Fruit fly (Drosophila melanogaster) whole organism, prepupa: ENCODE measurements around the gene CG10561.

Experiments used
- Blimp-1 ChIP-seq: fragments of 200-800 bp; sonication (Bioruptor generic); optimal IDR thresholded peaks from 3 replicates; lab custom pipeline; 2017; ENCODE audit warnings: missing biosample characterization, missing genetic modification characterization, mild to moderate bottlenecking, moderate library complexity, missing genetic modification reagents
- CG10631 ChIP-seq: fragments of 200-800 bp; sonication (Bioruptor generic); optimal IDR thresholded peaks from 2 replicates; lab custom pipeline; 2016; ENCODE audit warnings: missing biosample characterization, missing genetic modification characterization
- CG10669 ChIP-seq: fragments of 200-800 bp; sonication (Bioruptor generic); optimal IDR thresholded peaks from 3 replicates; lab custom pipeline; 2018; ENCODE audit warnings: missing biosample characterization, mild to moderate bottlenecking, missing genetic modification characterization, moderate library complexity
- CG11294 ChIP-seq: fragments of 200-800 bp; sonication (Bioruptor generic); IDR thresholded peaks from 2 replicates; pipeline ENCODE4 v1.3.6; 2022; ENCODE audit warnings: missing biosample characterization, missing genetic modification characterization
- CG15336 ChIP-seq: fragments of 200-800 bp; sonication (Bioruptor generic); IDR thresholded peaks from 2 replicates; pipeline ENCODE4 v1.3.6; 2022; ENCODE audit warnings: missing biosample characterization, missing genetic modification characterization
- CG1621 ChIP-seq: fragments of 200-800 bp; sonication (Bioruptor generic); optimal IDR thresholded peaks from 3 replicates; lab custom pipeline; 2018; ENCODE audit warnings: missing biosample characterization, mild to moderate bottlenecking, missing genetic modification characterization
- CG16779 ChIP-seq: fragments of 200-800 bp; sonication (Bioruptor generic); optimal IDR thresholded peaks from 3 replicates; lab custom pipeline; 2017; ENCODE audit warnings: missing biosample characterization, mild to moderate bottlenecking, missing genetic modification characterization
- CG31627 ChIP-seq: fragments of 200-800 bp; sonication (Bioruptor generic); optimal IDR thresholded peaks from 3 replicates; lab custom pipeline; 2016; ENCODE audit warnings: missing biosample characterization, missing genetic modification characterization
- CG32006 ChIP-seq: fragments of 200-800 bp; sonication (Bioruptor generic); optimal IDR thresholded peaks from 3 replicates; lab custom pipeline; 2017; ENCODE audit warnings: missing biosample characterization, mild to moderate bottlenecking, missing genetic modification characterization
- CG3919 ChIP-seq: fragments of 200-800 bp; sonication (Bioruptor generic); optimal IDR thresholded peaks from 3 replicates; lab custom pipeline; 2016; ENCODE audit warnings: missing biosample characterization, missing genetic modification characterization
- CG4318 ChIP-seq: fragments of 200-800 bp; sonication (Bioruptor generic); optimal IDR thresholded peaks from 3 replicates; lab custom pipeline; 2017; ENCODE audit warnings: missing biosample characterization, mild to moderate bottlenecking, missing genetic modification characterization
- CG6276 ChIP-seq: fragments of 200-800 bp; sonication (Bioruptor generic); optimal IDR thresholded peaks from 2 replicates; lab custom pipeline; 2017; ENCODE audit warnings: missing biosample characterization, mild to moderate bottlenecking, missing genetic modification characterization
- CG6792 ChIP-seq: fragments of 200-800 bp; sonication (Bioruptor generic); optimal IDR thresholded peaks from 3 replicates; lab custom pipeline; 2016; ENCODE audit warnings: missing biosample characterization, missing genetic modification characterization
- CG7368 ChIP-seq: fragments of 200-800 bp; sonication (Bioruptor generic); optimal IDR thresholded peaks from 3 replicates; lab custom pipeline; 2016; ENCODE audit warnings: missing biosample characterization, missing genetic modification characterization
- CG8119 ChIP-seq: fragments of 200-800 bp; sonication (Bioruptor generic); IDR thresholded peaks from 3 replicates; pipeline ENCODE4 v1.3.6; 2022; ENCODE audit warnings: missing biosample characterization, missing genetic modification characterization
- CG8319 ChIP-seq: fragments of 200-800 bp; sonication (Bioruptor generic); optimal IDR thresholded peaks from 3 replicates; lab custom pipeline; 2016; ENCODE audit warnings: missing biosample characterization, missing genetic modification characterization
- CG8632 ChIP-seq: fragments of 200-800 bp; sonication (Bioruptor generic); optimal IDR thresholded peaks from 3 replicates; lab custom pipeline; 2016; ENCODE audit warnings: missing biosample characterization, missing genetic modification characterization
- Eip78C ChIP-seq: fragments of 200-800 bp; sonication (Bioruptor generic); peaks from one replicate; lab custom pipeline; 2016; ENCODE audit warnings: missing biosample characterization, missing genetic modification characterization
- Eip93F ChIP-seq: fragments of 200-800 bp; sonication (Bioruptor generic); optimal IDR thresholded peaks from 2 replicates; lab custom pipeline; 2016; ENCODE audit warnings: missing biosample characterization, mild to moderate bottlenecking, missing genetic modification characterization
- Gug ChIP-seq: fragments of 200-800 bp; sonication (Bioruptor generic); IDR thresholded peaks from 2 replicates; pipeline ENCODE4 v1.3.6; 2022; ENCODE audit warnings: missing biosample characterization, missing genetic modification characterization
- Hr39 ChIP-seq: fragments of 200-800 bp; sonication (Bioruptor generic); optimal IDR thresholded peaks from 2 replicates; lab custom pipeline; 2016; ENCODE audit warnings: missing biosample characterization, missing genetic modification characterization
- Hr4 ChIP-seq: fragments of 200-800 bp; sonication (Bioruptor generic); optimal IDR thresholded peaks from 3 replicates; lab custom pipeline; 2016; ENCODE audit warnings: missing biosample characterization, missing genetic modification characterization
- Met ChIP-seq: fragments of 200-800 bp; sonication (Bioruptor generic); optimal IDR thresholded peaks from 3 replicates; lab custom pipeline; 2016; ENCODE audit warnings: missing biosample characterization, missing genetic modification characterization
- OdsH ChIP-seq: fragments of 200-800 bp; sonication (Bioruptor generic); optimal IDR thresholded peaks from 3 replicates; lab custom pipeline; 2016; ENCODE audit warnings: missing biosample characterization, missing genetic modification characterization
- Smox ChIP-seq: fragments of 200-800 bp; sonication (Bioruptor generic); optimal IDR thresholded peaks from 3 replicates; lab custom pipeline; 2016; ENCODE audit warnings: missing biosample characterization, missing genetic modification characterization
- Sox102F ChIP-seq: fragments of 200-800 bp; sonication (Bioruptor generic); optimal IDR thresholded peaks from 2 replicates; lab custom pipeline; 2016; ENCODE audit warnings: missing biosample characterization, mild to moderate bottlenecking, missing genetic modification characterization
- acj6 ChIP-seq: fragments of 200-800 bp; sonication (Bioruptor generic); optimal IDR thresholded peaks from 3 replicates; lab custom pipeline; 2016; ENCODE audit warnings: missing biosample characterization, missing genetic modification characterization
- cyc ChIP-seq: fragments of 200-800 bp; sonication (Bioruptor generic); optimal IDR thresholded peaks from 3 replicates; lab custom pipeline; 2016; ENCODE audit warnings: missing biosample characterization, missing genetic modification characterization
- dac ChIP-seq: fragments of 200-800 bp; sonication (Bioruptor generic); optimal IDR thresholded peaks from 2 replicates; lab custom pipeline; 2017; ENCODE audit warnings: missing biosample characterization, mild to moderate bottlenecking, missing genetic modification characterization
- dsx ChIP-seq: fragments of 200-800 bp; optimal IDR thresholded peaks from 3 replicates; lab custom pipeline; 2019; ENCODE audit warnings: missing biosample characterization, mild to moderate bottlenecking, missing genetic modification characterization, moderate library complexity; ENCODE audit not compliant: poor library complexity, severe bottlenecking
- eg ChIP-seq: fragments of 200-800 bp; sonication (Bioruptor generic); IDR thresholded peaks from 3 replicates; pipeline ENCODE4 v1.3.6; 2022; ENCODE audit warnings: missing biosample characterization, missing genetic modification characterization
- esn ChIP-seq: fragments of 200-800 bp; sonication (Bioruptor generic); optimal IDR thresholded peaks from 2 replicates; lab custom pipeline; 2016; ENCODE audit warnings: missing biosample characterization, mild to moderate bottlenecking, missing genetic modification characterization, moderate library complexity
- fd85E ChIP-seq: fragments of 200-800 bp; sonication (Bioruptor generic); optimal IDR thresholded peaks from 3 replicates; lab custom pipeline; 2016; ENCODE audit warnings: missing biosample characterization, missing genetic modification characterization
- fkh ChIP-seq: fragments of 200-800 bp; sonication (Bioruptor generic); optimal IDR thresholded peaks from 3 replicates; lab custom pipeline; 2017; ENCODE audit warnings: missing biosample characterization, mild to moderate bottlenecking, missing genetic modification characterization, moderate library complexity
- spab ChIP-seq: fragments of 200-800 bp; sonication (Bioruptor generic); optimal IDR thresholded peaks from 2 replicates; lab custom pipeline; 2017; ENCODE audit warnings: missing biosample characterization, mild to moderate bottlenecking, missing genetic modification characterization, missing genetic modification reagents
- svp ChIP-seq: fragments of 200-800 bp; sonication (Bioruptor generic); peaks from one replicate; lab custom pipeline; 2016; ENCODE audit warnings: missing biosample characterization, missing genetic modification characterization
- topi ChIP-seq: fragments of 200-800 bp; sonication (Bioruptor generic); optimal IDR thresholded peaks from 3 replicates; lab custom pipeline; 2016; ENCODE audit warnings: missing biosample characterization, missing genetic modification characterization
- vri ChIP-seq: fragments of 200-800 bp; sonication (Bioruptor generic); optimal IDR thresholded peaks from 3 replicates; lab custom pipeline; 2016; ENCODE audit warnings: missing biosample characterization, mild to moderate bottlenecking, missing genetic modification characterization

Gene CG10561

dm6 chr2L:19114183-19114776 is at the start of gene CG10561:
TSS of gene CG10561 (plus strand) at chr2L:19114401.
- TF ChIP-seq Sox102F (GFP tag; lab: Kevin White, UChicago) = no peak
- TF ChIP-seq fkh (GFP tag; lab: Kevin White, UChicago) = peak; percentile 21
- peak; percentile 66 for TF ChIP-seq vri
- peak; percentile 63 for TF ChIP-seq Eip78C (GFP tag; lab: Kevin White, UChicago)
- TF ChIP-seq dsx (GFP tag; lab: Kevin White, UChicago) = peak; percentile 71

dm6 chr2L:19064706-19065105 is 49.5 kb upstream of the CG10561 start, which contains the start of gene CG17343:
TSS of gene CG17343 (plus strand) at chr2L:19064929.
- no peak for TF ChIP-seq Hr4 (GFP tag; lab: Kevin White, UChicago)

DNA sequence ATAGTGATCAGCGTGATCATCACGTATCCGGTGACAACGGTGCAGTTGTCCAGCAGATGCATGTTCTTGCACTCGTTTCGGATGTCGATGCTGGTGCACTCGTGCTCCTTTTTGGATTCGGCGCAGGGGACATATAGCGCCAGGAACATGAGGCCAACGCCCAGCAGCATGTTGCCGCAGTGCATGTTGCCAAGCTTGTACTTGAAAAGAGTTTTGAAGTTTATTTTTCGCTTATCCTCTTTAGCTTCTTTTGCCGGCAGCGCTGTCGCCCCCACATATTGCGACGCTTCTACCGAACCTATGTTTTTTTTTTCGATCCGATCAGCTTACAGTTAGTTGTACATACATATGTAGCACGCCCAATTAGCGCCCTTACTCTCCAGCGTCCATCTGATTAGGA is 45.8 kb upstream of the CG10561 start:
- TF ChIP-seq vri (no peak), OdsH (GFP tag; lab: Kevin White, UChicago) (no peak), Blimp-1 (no peak), CG1621 (tag; lab: Kevin White, UChicago) (no peak), CG10631 (GFP tag; lab: Kevin White, UChicago) (no peak), dac (GFP tag; lab: Kevin White, UChicago) (no peak), CG31627 (no peak), dsx (GFP tag; lab: Kevin White, UChicago) (no peak), CG7368 (GFP tag; lab: Kevin White, UChicago) (no peak), Gug (GFP tag; lab: Robert Waterston, UW) (no peak), CG11294 (no peak), CG15336 (GFP tag; lab: Robert Waterston, UW) (no peak), topi (GFP tag; lab: Kevin White, UChicago) (no peak), Smox (GFP tag; lab: Kevin White, UChicago) (no peak), Eip93F (GFP tag; lab: Kevin White, UChicago) (no peak), CG8632 (GFP tag; lab: Kevin White, UChicago) (no peak)

DNA sequence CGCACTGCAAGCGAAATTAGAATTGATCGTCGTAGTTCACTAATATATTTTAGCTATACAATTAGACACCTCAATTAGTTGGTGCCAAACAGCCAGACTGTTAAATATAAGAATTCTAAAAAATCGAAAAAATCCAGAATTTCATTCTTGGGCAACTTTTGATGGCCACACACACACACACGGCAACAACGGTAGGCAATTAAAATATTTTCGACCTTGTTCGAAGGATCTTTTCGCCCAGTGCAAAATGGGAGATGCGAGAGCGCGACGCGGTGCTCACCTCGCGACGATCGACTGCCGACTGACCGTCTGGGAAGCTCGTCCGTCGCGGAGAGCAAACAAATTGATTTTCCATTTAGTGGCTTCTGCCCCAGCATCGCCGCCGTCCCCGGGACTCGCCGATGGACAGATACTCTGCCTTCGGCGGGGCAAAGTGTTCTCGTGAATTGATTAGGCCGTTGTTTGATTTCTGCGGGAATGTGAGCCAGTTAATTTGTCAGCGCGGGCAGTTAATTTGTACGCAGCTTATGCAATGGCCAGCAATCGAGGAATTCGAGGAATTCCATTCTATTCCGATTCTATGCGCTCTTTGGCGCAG is 44.6 kb upstream of the CG10561 start, which contains the start of gene CG10702:
TSS of gene CG10702 (minus strand) at position 304 of the 598 bp plus-strand sequence.
- TF ChIP-seq CG6276 (GFP tag; lab: Kevin White, UChicago) (no peak), CG16779 (no peak), spab (no peak), dac (GFP tag; lab: Kevin White, UChicago) (no peak), cyc (GFP tag; lab: Kevin White, UChicago) (no peak), CG3919 (no peak), esn (no peak), CG8119 (GFP tag; lab: Robert Waterston, UW) (no peak), CG4318 (GFP tag; lab: Kevin White, UChicago) (no peak), Hr39 (peak; percentile 1), CG15336 (GFP tag; lab: Robert Waterston, UW) (no peak), CG11294 (no peak), CG10669 (GFP tag; lab: Kevin White, UChicago) (no peak), svp (GFP tag; lab: Kevin White, UChicago) (no peak), OdsH (GFP tag; lab: Kevin White, UChicago) (no peak), Met (GFP tag; lab: Kevin White, UChicago) (no peak), CG6792 (GFP tag; lab: Kevin White, UChicago) (no peak), Hr4 (GFP tag; lab: Kevin White, UChicago) (no peak), Eip93F (GFP tag; lab: Kevin White, UChicago) (no peak), CG7368 (GFP tag; lab: Kevin White, UChicago) (no peak), CG8319 (GFP tag; lab: Kevin White, UChicago) (no peak), CG1621 (tag; lab: Kevin White, UChicago) (no peak), CG32006 (GFP tag; lab: Kevin White, UChicago) (peak; percentile 47), Eip78C (GFP tag; lab: Kevin White, UChicago) (peak; percentile 74), eg (peak; percentile 55; the same call in 2 of the 3 replicates), acj6 (GFP tag; lab: Kevin White, UChicago) (no peak), fd85E (GFP tag; lab: Kevin White, UChicago) (no peak)
